Fruit fly (Drosophila melanogaster): ENCODE data around the gene CG6650.

CG6650 gene

dm6 chr3L:14001658-14002523 is 29.4 kb upstream of the CG6650 start, which contains the start of the genes Nprl3 and upSET (continued):
- TF ChIP-seq Hmx (GFP tag; optimal IDR thresholded peaks at IDR 0.05): no peak
- TF ChIP-seq CG11723 (GFP tag; optimal IDR thresholded peaks at IDR 0.05): no peak
- TF ChIP-seq jumu (GFP tag; optimal IDR thresholded peaks at IDR 0.05): no peak
- peak; percentile 52 for TF ChIP-seq CG2712 (tag; optimal IDR thresholded peaks at IDR 0.05)
- TF ChIP-seq CG17829 (tag; optimal IDR thresholded peaks at IDR 0.05): peak; percentile 46
- no peak for TF ChIP-seq ssp (GFP tag; IDR thresholded peaks at IDR 0.05)
- TF ChIP-seq CG30403 (GFP tag; optimal IDR thresholded peaks at IDR 0.05): no peak
- no peak for TF ChIP-seq gcm (GFP tag; optimal IDR thresholded peaks at IDR 0.05)
- TF ChIP-seq CG4707 (GFP tag; optimal IDR thresholded peaks at IDR 0.05): no peak
- TF ChIP-seq Gsc (GFP tag; IDR thresholded peaks at IDR 0.05): no peak
- TF ChIP-seq CG2116 (GFP tag; optimal IDR thresholded peaks at IDR 0.05): peak; percentile 66
- peak in 1 of 2 experiments; percentile 5 for TF ChIP-seq Pdp1 (GFP tag; optimal IDR thresholded peaks at IDR 0.05)
- TF ChIP-seq CG17912 (GFP tag; optimal IDR thresholded peaks at IDR 0.05): peak; percentile 26
- TF ChIP-seq gem (tag; optimal IDR thresholded peaks at IDR 0.05): no peak
- TF ChIP-seq dimm (GFP tag; IDR thresholded peaks at IDR 0.05): no peak
- no peak for TF ChIP-seq dysf (GFP tag; IDR thresholded peaks at IDR 0.05)
- TF ChIP-seq CG2889 (GFP tag; IDR thresholded peaks at IDR 0.05): no peak
- peak; percentile 90 for TF ChIP-seq CG10321 (GFP tag; IDR thresholded peaks at IDR 0.05)
- TF ChIP-seq CG16863 (GFP tag; optimal IDR thresholded peaks at IDR 0.05): no peak
- peak; percentile 44 for TF ChIP-seq CG11504 (tag; optimal IDR thresholded peaks at IDR 0.05)
- TF ChIP-seq CG3163 (GFP tag; optimal IDR thresholded peaks at IDR 0.05): no peak
- TF ChIP-seq CG15073 (GFP tag; optimal IDR thresholded peaks at IDR 0.05): no peak
- no peak for TF ChIP-seq CG2875 (GFP tag; optimal IDR thresholded peaks at IDR 0.05)
- peak; percentile 38; the same call in 1 of the 2 replicates for TF ChIP-seq Rfx (GFP tag; IDR thresholded peaks at IDR 0.05)
- no peak for TF ChIP-seq hkb (optimal IDR thresholded peaks at IDR 0.05)
- 0 out of 2 replicates have a peak, but pooled peaks have one; percentile 24 for TF ChIP-seq hkb (GFP tag; IDR thresholded peaks at IDR 0.05)
- TF ChIP-seq Doc3 (GFP tag; IDR thresholded peaks at IDR 0.05; ENCODE audit: partially characterized antibody): peak; percentile 80
- no peak for TF ChIP-seq fru (optimal IDR thresholded peaks at IDR 0.05)
- no peak for TF ChIP-seq Mrtf (GFP tag; IDR thresholded peaks at IDR 0.05)
- no peak for TF ChIP-seq CG15011 (GFP tag; optimal IDR thresholded peaks at IDR 0.05)
- peak; percentile 46 for TF ChIP-seq CHES-1-like (GFP tag; optimal IDR thresholded peaks at IDR 0.05)
- peak; percentile 85 for TF ChIP-seq unc-4 (GFP tag; IDR thresholded peaks at IDR 0.05; ENCODE audit: partially characterized antibody)

dm6 chr3L:14002524-14003135 is 28.6 kb upstream of the CG6650 start:
- no peak for TF ChIP-seq gro (GFP tag; optimal IDR thresholded peaks at IDR 0.05)
- TF ChIP-seq CG12104 (GFP tag; optimal IDR thresholded peaks at IDR 0.05): no peak
- peak; percentile 58 for TF ChIP-seq CG1603 (tag; optimal IDR thresholded peaks at IDR 0.05)
- TF ChIP-seq CrebB (tag; optimal IDR thresholded peaks at IDR 0.05): peak; percentile 17
- TF ChIP-seq Hey (tag; optimal IDR thresholded peaks at IDR 0.05): no peak
- no peak for TF ChIP-seq CG6175 (GFP tag; IDR thresholded peaks at IDR 0.05)
- TF ChIP-seq Side (GFP tag; optimal IDR thresholded peaks at IDR 0.05): no peak
- TF ChIP-seq CG31441 (GFP tag; IDR thresholded peaks at IDR 0.05): 0 out of 2 replicates have a peak, but pooled peaks have one; percentile 20
- TF ChIP-seq kni (GFP tag; optimal IDR thresholded peaks at IDR 0.05): peak; percentile 12
- peak; percentile 76 for TF ChIP-seq Abd-B (GFP tag; optimal IDR thresholded peaks at IDR 0.05)
- TF ChIP-seq MESR4 (GFP tag; optimal IDR thresholded peaks at IDR 0.05): peak; percentile 18
- 0 out of 3 replicates have a peak, but pooled peaks have one; percentile 39 for TF ChIP-seq CG7963 (GFP tag; IDR thresholded peaks at IDR 0.05; ENCODE audit: partially characterized antibody)
- TF ChIP-seq CG4617 (GFP tag; optimal IDR thresholded peaks at IDR 0.05; ENCODE audit: borderline replicate concordance): peak; percentile 12
- no peak for TF ChIP-seq Aef1 (GFP tag; IDR thresholded peaks at IDR 0.05)
- TF ChIP-seq ATbp (GFP tag; optimal IDR thresholded peaks at IDR 0.05): no peak
- no peak for TF ChIP-seq en (GFP tag; optimal IDR thresholded peaks at IDR 0.05)
- TF ChIP-seq Eip74EF (GFP tag; optimal IDR thresholded peaks at IDR 0.05): peak in 1 of 2 experiments; percentile 35
- peak; percentile 59 for TF ChIP-seq CG12769 (tag; optimal IDR thresholded peaks at IDR 0.05)

Measured in whole organism, embryonic.